Worm (Caenorhabditis elegans) whole organism, L4 larva: ENCODE results near the gene K10D2.8.

ENCODE experiments used
- D1046.2 ChIP-seq: fragments of 200-800 bp; sonication (Bioruptor generic); IDR thresholded peaks from 2 replicates; pipeline ENCODE4 v1.3.6; 2022; ENCODE audit warnings: missing genetic modification characterization, missing compliant biosample characterization
- Y105C5A.15 ChIP-seq: fragments of 200-800 bp; sonication (Bioruptor generic); IDR thresholded peaks from 2 replicates; pipeline ENCODE4 v1.3.6; 2022; ENCODE audit warnings: missing genetic modification characterization, missing compliant biosample characterization
- aly-2 ChIP-seq: sonication (generic microtip); optimal IDR thresholded peaks from 2 replicates; lab custom pipeline; 2018; ENCODE audit warnings: missing biosample characterization, missing genetic modification characterization
- ama-1 ChIP-seq: fragments of 150-350 bp; optimal IDR thresholded peaks from 2 replicates; lab custom pipeline; 2014; ENCODE audit warnings: inconsistent platforms, mixed read lengths
- ceh-32 ChIP-seq: sonication (generic microtip); optimal IDR thresholded peaks from 2 replicates; lab custom pipeline; 2016; ENCODE audit warnings: mild to moderate bottlenecking, missing genetic modification characterization, missing compliant biosample characterization; ENCODE audit not compliant: poor library complexity
- dve-1 ChIP-seq: sonication (generic microtip); optimal IDR thresholded peaks from 2 replicates; lab custom pipeline; 2017; ENCODE audit warnings: antibody characterized with exemption, mild to moderate bottlenecking, missing genetic modification characterization, missing compliant biosample characterization; ENCODE audit not compliant: insufficient read depth
- lin-13 ChIP-seq: fragments of 150-350 bp; optimal IDR thresholded peaks from 2 replicates; lab custom pipeline; 2014; ENCODE audit warnings: missing biosample characterization, missing genetic modification reagents, missing genetic modification characterization
- nhr-6 ChIP-seq: fragments of 150-350 bp; optimal IDR thresholded peaks from 2 replicates; lab custom pipeline; 2014; ENCODE audit warnings: missing biosample characterization, missing genetic modification characterization
- pha-4 ChIP-seq, 2 experiments: fragments of 150-350 bp in 1 of 2; fragments of 200-800 bp in 1 of 2; sonication (Bioruptor generic) in 1 of 2; IDR thresholded peaks in 1 of 2; optimal IDR thresholded peaks in 1 of 2; 2 replicates each; pipeline versions ENCODE4 v1.3.6 to Lab custom; 2014 to 2022; ENCODE audit warnings: missing genetic modification characterization in 2 of 2, missing genetic modification reagents in 2 of 2, missing biosample characterization in 1 of 2, missing compliant biosample characterization in 1 of 2
- skn-1 ChIP-seq: fragments of 150-350 bp; optimal IDR thresholded peaks from 2 replicates; lab custom pipeline; 2014; ENCODE audit warnings: missing biosample characterization, missing genetic modification characterization
- snpc-4 ChIP-seq: fragments of 150-350 bp; optimal IDR thresholded peaks from 2 replicates; lab custom pipeline; 2014; ENCODE audit warnings: missing biosample characterization, missing genetic modification characterization
- tra-1 ChIP-seq: fragments of 200-800 bp; sonication (Bioruptor generic); IDR thresholded peaks from 2 replicates; pipeline ENCODE4 v1.3.6; 2022; ENCODE audit warnings: missing genetic modification reagents, missing genetic modification characterization, missing compliant biosample characterization
- unc-39 ChIP-seq: sonication (generic microtip); optimal IDR thresholded peaks from 2 replicates; lab custom pipeline; 2017; ENCODE audit warnings: missing biosample characterization, missing genetic modification characterization
- zfp-2 ChIP-seq: sonication (generic microtip); optimal IDR thresholded peaks from 2 replicates; lab custom pipeline; 2016; ENCODE audit warnings: mild to moderate bottlenecking, missing genetic modification characterization, missing compliant biosample characterization

DNA sequence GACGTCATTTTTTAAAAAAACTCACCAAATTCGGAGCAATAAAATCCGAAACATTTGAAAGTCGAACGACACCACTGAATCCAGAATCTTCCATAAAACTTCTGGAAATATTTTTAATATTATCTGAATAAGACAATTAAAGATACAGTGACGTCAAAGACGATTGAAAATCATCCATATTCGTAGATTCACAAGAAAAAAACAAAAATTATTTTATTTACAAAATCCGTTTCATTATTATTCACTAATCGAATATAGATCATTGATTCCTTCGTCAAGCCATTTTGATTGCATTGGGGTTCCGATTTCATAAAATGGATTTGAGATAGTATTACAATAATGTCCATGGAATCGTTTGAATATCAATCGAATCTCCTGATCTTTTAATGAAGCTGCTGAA, 29.9 kb upstream of the K10D2.8 start, which contains the start of gene oxy-4:
- TF ChIP-seq tra-1 (GFP tag; lab: Robert Waterston, UW) (no peak), skn-1 (tag; lab: Kevin White, UChicago) (no peak), ceh-32 (no peak), unc-39 (no peak), nhr-6 (no peak), dve-1 (no peak), zfp-2 (tag; lab: Kevin White, UChicago) (no peak), D1046.2 (no peak), ama-1 (lab: Kevin White, UChicago) (no peak), lin-13 (GFP tag; lab: Kevin White, UChicago) (no peak), pha-4 (GFP tag; IDR thresholded peaks at IDR 0.05; lab: Robert Waterston, UW) (no peak), pha-4 (tag; optimal IDR thresholded peaks at IDR 0.05; lab: Kevin White, UChicago) (no peak), aly-2 (tag; lab: Kevin White, UChicago) (no peak), snpc-4 (no peak), Y105C5A.15 (no peak)
